Worm (Caenorhabditis elegans) whole organism, L4 larva: Measurements from ENCODE around the gene acs-6.

ENCODE experiments used
- ama-1 ChIP-seq: fragments of 150-350 bp; optimal IDR thresholded peaks from 2 replicates; lab custom pipeline; 2014; ENCODE audit warnings: inconsistent platforms, mixed read lengths
- daf-19 ChIP-seq: fragments of 200-800 bp; sonication (Bioruptor generic); conservative IDR thresholded peaks from 2 replicates; pipeline ENCODE4 v1.3.6; 2022; ENCODE audit warnings: missing genetic modification characterization, missing compliant biosample characterization
- fos-1 ChIP-seq: fragments of 150-350 bp; optimal IDR thresholded peaks from 2 replicates; lab custom pipeline; 2014; ENCODE audit warnings: missing biosample characterization, missing genetic modification characterization
- lin-39 ChIP-seq: fragments of 150-350 bp; optimal IDR thresholded peaks from 2 replicates; lab custom pipeline; 2014; ENCODE audit warnings: missing biosample characterization, missing genetic modification reagents, missing genetic modification characterization
- nhr-77 ChIP-seq: fragments of 150-350 bp; optimal IDR thresholded peaks from 2 replicates; lab custom pipeline; 2014; ENCODE audit warnings: missing biosample characterization, missing genetic modification characterization
- pqm-1 ChIP-seq: sonication (generic microtip); optimal IDR thresholded peaks from 2 replicates; lab custom pipeline; 2017; ENCODE audit warnings: missing biosample characterization, missing genetic modification characterization
- saeg-2 ChIP-seq: fragments of 200-800 bp; sonication (Bioruptor generic); IDR thresholded peaks from 2 replicates; pipeline ENCODE4 v1.3.6; 2022; ENCODE audit warnings: missing genetic modification reagents, missing genetic modification characterization, missing compliant biosample characterization
- skn-1 ChIP-seq: fragments of 150-350 bp; optimal IDR thresholded peaks from 2 replicates; lab custom pipeline; 2014; ENCODE audit warnings: missing biosample characterization, missing genetic modification characterization
- ztf-7 ChIP-seq: fragments of 150-350 bp; optimal IDR thresholded peaks from 2 replicates; lab custom pipeline; 2014; ENCODE audit warnings: missing biosample characterization, missing genetic modification characterization

ce11 chrII:7112780-7113179 is 51.0 kb downstream of the acs-6 start, which contains the start of gene F10E7.6:
- TF ChIP-seq nhr-77 (tag; lab: Kevin White, UChicago), result no peak
- no peak for TF ChIP-seq fos-1 (tag; lab: Kevin White, UChicago)
- TF ChIP-seq ztf-7 (tag; lab: Kevin White, UChicago), result no peak
- TF ChIP-seq saeg-2 (GFP tag; lab: Robert Waterston, UW), result no peak
- TF ChIP-seq daf-19 (GFP tag; lab: Robert Waterston, UW), result no peak
- TF ChIP-seq ama-1 (lab: Kevin White, UChicago), result no peak
- no peak for TF ChIP-seq pqm-1 (tag; lab: Kevin White, UChicago)
- TF ChIP-seq skn-1, result no peak
- TF ChIP-seq lin-39 (tag; lab: Kevin White, UChicago), result no peak
